Worm (Caenorhabditis elegans): ENCODE results near the gene sdc-3.

sdc-3 gene

ce11 chrV:15078560-15078959 is 30.6 kb upstream of the sdc-3 start:
- TF ChIP-seq T22C8.4 (GFP tag; IDR thresholded peaks at IDR 0.05), result no peak
- no peak for TF ChIP-seq ztf-23 (GFP tag; IDR thresholded peaks at IDR 0.05)
- TF ChIP-seq ref-1 (GFP tag; conservative IDR thresholded peaks at IDR 0.05), result no peak

DNA sequence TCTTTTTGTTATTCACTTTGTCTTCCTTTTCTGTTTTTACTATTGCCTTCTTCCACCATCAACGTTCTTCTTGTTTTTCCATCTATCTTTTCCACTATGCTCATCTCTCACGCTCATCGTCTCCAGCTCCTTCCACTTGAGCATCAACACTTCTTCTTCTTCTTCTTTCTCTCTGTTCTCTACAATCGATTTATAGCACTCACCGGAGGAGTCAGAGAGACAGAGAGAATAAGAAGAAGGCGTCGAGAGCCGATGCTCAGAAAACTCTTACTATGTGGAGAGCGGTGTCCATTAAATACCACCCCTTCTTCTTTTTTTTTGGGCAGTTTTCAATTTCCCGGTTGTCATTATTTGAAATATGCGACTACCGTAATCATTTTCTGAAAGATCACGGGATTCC is 26.9 kb upstream of the sdc-3 start:
- TF ChIP-seq flt-1 (GFP tag; IDR thresholded peaks at IDR 0.05) (no peak), ztf-29 (GFP tag; IDR thresholded peaks at IDR 0.05) (no peak), klf-2 (GFP tag; conservative IDR thresholded peaks at IDR 0.05) (no peak), med-1 (GFP tag; optimal IDR thresholded peaks at IDR 0.05; ENCODE audit: insufficient read depth) (no peak), cog-1 (tag; optimal IDR thresholded peaks at IDR 0.05) (no peak), ref-1 (GFP tag; conservative IDR thresholded peaks at IDR 0.05) (no peak), T22C8.4 (GFP tag; IDR thresholded peaks at IDR 0.05) (no peak), ztf-23 (GFP tag; IDR thresholded peaks at IDR 0.05) (no peak), tab-1 (GFP tag; IDR thresholded peaks at IDR 0.05) (no peak)

ce11 chrV:15072738-15073137 is 24.7 kb upstream of the sdc-3 start:
- TF ChIP-seq cog-1 (tag; optimal IDR thresholded peaks at IDR 0.05) (no peak), ztf-29 (GFP tag; IDR thresholded peaks at IDR 0.05) (no peak), ref-1 (GFP tag; conservative IDR thresholded peaks at IDR 0.05) (no peak), ztf-23 (GFP tag; IDR thresholded peaks at IDR 0.05) (peak; percentile 53; the same call in 1 of the 2 replicates), flt-1 (GFP tag; IDR thresholded peaks at IDR 0.05) (0 out of 2 replicates have a peak, but pooled peaks have one; percentile 37), med-1 (GFP tag; optimal IDR thresholded peaks at IDR 0.05; ENCODE audit: insufficient read depth) (no peak), tab-1 (GFP tag; IDR thresholded peaks at IDR 0.05) (no peak), T22C8.4 (GFP tag; IDR thresholded peaks at IDR 0.05) (no peak)

DNA sequence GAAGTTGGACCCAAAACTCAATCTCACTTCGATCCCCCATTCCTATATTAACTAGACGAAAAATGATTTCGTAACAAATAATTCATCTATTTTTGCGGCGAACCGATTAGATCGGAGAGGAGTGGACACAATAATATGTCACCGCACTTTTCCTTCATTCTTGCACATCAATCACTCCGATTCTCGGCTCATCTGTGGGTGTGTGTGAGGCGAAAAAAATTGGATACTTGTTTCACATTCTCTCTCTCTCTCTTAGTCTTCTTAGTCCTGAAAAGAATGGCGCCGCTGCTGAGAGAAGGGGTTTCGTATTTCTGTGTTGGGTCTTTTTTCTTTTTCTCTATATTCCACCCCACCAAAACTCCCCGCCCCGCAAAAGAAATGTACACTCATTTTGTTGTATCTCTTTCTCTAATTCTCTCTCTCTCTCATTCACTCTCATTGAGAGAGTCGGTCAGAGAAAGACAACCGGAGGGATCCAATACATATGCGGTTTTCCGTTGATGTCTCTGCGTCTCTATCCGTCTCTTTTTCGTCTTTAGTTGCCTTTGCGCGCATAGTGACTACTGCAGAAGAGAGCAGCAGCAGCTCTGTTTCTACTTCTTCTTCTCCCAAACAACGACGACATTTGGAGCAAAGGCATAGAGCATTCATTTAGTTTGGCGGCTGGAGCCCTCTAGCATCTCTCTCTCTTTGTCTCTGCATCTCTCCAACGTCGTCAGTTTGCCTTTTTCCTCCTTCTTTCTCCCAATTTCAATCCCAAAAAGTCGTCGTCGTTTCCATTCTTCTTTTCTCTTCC is 23.2 kb upstream of the sdc-3 start, which contains the start of gene unc-76:
Gene unc-76, plus strand, starts transcription at position 746 of the 796 bp plus-strand sequence.
- TF ChIP-seq flt-1 (GFP tag; IDR thresholded peaks at IDR 0.05), result 0 out of 2 replicates have a peak, but pooled peaks have one; percentile 11
- no peak for TF ChIP-seq med-1 (GFP tag; optimal IDR thresholded peaks at IDR 0.05; ENCODE audit: insufficient read depth)
- TF ChIP-seq tab-1 (GFP tag; IDR thresholded peaks at IDR 0.05), result no peak
- no peak for TF ChIP-seq ref-1 (GFP tag; conservative IDR thresholded peaks at IDR 0.05)
- peak; percentile 87 for TF ChIP-seq cog-1 (tag; optimal IDR thresholded peaks at IDR 0.05)
- TF ChIP-seq ztf-23 (GFP tag; IDR thresholded peaks at IDR 0.05), result no peak
- no peak for TF ChIP-seq klf-2 (GFP tag; conservative IDR thresholded peaks at IDR 0.05)
- no peak for TF ChIP-seq T22C8.4 (GFP tag; IDR thresholded peaks at IDR 0.05)

DNA sequence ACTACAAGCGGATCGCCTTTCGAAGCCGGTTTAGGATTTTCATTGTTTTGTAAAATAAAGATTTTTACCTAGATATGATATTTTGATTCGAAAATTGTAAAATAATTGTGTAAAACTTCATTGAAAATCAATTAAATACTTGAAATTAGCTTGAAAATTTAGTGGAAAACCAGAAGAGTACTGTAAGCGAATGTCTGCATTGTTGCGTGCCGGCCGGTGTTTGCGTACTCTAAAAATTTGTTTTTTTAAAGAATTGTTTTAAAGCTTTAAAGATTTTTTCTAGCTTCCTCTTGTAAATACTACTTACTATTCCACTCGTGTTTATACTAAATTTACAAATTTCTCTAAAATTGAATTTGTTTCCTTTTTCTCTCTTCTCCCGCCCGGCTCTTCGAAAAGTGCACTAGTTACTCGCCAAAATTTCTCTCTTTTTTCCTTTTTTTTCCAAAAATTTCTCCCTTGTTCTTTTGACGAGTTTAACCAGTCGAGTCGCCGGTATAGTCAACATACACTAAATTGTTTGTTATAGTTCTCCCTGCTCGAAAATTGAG is 21.5 kb upstream of the sdc-3 start:
- no peak for TF ChIP-seq tab-1 (GFP tag; IDR thresholded peaks at IDR 0.05)
- no peak for TF ChIP-seq klf-2 (GFP tag; conservative IDR thresholded peaks at IDR 0.05)

- no peak for TF ChIP-seq ztf-29 (GFP tag; IDR thresholded peaks at IDR 0.05)
- TF ChIP-seq T22C8.4 (GFP tag; IDR thresholded peaks at IDR 0.05), result no peak
- TF ChIP-seq ref-1 (GFP tag; conservative IDR thresholded peaks at IDR 0.05), result no peak
- no peak for TF ChIP-seq flt-1 (GFP tag; IDR thresholded peaks at IDR 0.05)
- TF ChIP-seq klf-2 (GFP tag; conservative IDR thresholded peaks at IDR 0.05), result no peak
These were observed 20.4 kb upstream of the sdc-3 start, which contains the start of gene dnj-3 for ce11 chrV:15068378-15068777. TSS of gene dnj-3 (plus strand) at chrV:15068678.

- no peak for TF ChIP-seq tab-1 (GFP tag; IDR thresholded peaks at IDR 0.05)
- no peak for TF ChIP-seq cog-1 (tag; optimal IDR thresholded peaks at IDR 0.05)
These were observed 19.2 kb upstream of the sdc-3 start, which contains the start of gene C25D7.10 for ce11 chrV:15067165-15067564. TSS of gene C25D7.10 (plus strand) at chrV:15067465.

DNA sequence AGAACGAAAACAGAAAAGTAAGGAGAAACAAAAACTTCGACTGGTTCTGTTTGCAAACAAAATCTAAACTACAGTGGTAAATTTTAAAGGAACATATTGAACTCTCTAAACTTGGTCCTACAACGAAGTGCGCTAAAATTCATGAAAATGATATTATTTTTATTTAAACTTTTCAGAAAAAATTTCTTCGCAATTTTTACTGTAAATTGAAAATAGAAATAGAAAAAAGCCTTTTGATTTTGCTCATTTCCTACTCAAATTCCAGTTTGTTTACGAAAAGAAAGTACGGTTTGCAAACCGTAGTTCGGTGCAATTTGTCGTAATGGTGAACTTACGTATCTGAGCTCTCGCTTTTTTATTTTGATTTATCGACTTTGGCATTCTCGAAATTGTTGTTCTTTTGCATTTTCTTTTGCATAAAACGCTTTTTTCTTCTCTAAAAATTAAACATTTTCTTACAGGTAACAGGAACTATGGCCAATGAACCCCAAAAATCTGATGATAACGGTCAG is 17.9 kb upstream of the sdc-3 start, which contains the start of gene otub-1:
Gene otub-1, plus strand, starts transcription at position 462 of the 512 bp plus-strand sequence.
- TF ChIP-seq T22C8.4 (GFP tag; IDR thresholded peaks at IDR 0.05) (no peak), tab-1 (GFP tag; IDR thresholded peaks at IDR 0.05) (no peak), cog-1 (tag; optimal IDR thresholded peaks at IDR 0.05) (no peak), flt-1 (GFP tag; IDR thresholded peaks at IDR 0.05) (no peak), klf-2 (GFP tag; conservative IDR thresholded peaks at IDR 0.05) (no peak), med-1 (GFP tag; optimal IDR thresholded peaks at IDR 0.05; ENCODE audit: insufficient read depth) (no peak), ref-1 (GFP tag; conservative IDR thresholded peaks at IDR 0.05) (no peak), ztf-29 (GFP tag; IDR thresholded peaks at IDR 0.05) (no peak), ztf-23 (GFP tag; IDR thresholded peaks at IDR 0.05) (no peak)

ce11 chrV:15065068-15065744 is 17.2 kb upstream of the sdc-3 start, which contains the start of gene C25D7.9:
TSS of gene C25D7.9 (plus strand) at chrV:15065135.
- TF ChIP-seq T22C8.4 (GFP tag; IDR thresholded peaks at IDR 0.05), result peak; percentile 82
- no peak for TF ChIP-seq ref-1 (GFP tag; conservative IDR thresholded peaks at IDR 0.05)

DNA sequence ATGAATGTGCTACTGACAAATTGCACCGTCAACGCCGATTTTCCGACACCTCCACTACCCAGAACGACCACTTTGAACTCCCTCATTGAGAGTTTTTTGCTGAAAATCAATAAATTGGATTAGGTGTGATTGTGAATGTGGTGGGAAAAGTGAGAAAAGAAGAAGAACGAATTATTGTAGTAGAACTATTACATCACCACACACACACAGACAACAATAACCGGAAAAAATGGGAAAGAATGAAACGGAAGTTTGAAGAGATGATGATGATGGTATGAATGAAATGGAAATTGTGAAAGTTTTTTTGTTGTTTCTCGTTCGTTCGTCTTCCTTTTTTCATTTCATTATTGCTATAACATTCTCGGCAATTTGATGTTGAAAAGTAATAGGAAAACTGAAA is 16.0 kb upstream of the sdc-3 start, which contains the start of gene rap-2:
Gene rap-2, minus strand, starts transcription at position 101 of the 400 bp plus-strand sequence.
- TF ChIP-seq T22C8.4 (GFP tag; IDR thresholded peaks at IDR 0.05) (no peak), cog-1 (tag; optimal IDR thresholded peaks at IDR 0.05) (no peak), flt-1 (GFP tag; IDR thresholded peaks at IDR 0.05) (no peak), med-1 (GFP tag; optimal IDR thresholded peaks at IDR 0.05; ENCODE audit: insufficient read depth) (no peak), ztf-23 (GFP tag; IDR thresholded peaks at IDR 0.05) (no peak), ref-1 (GFP tag; conservative IDR thresholded peaks at IDR 0.05) (no peak), tab-1 (GFP tag; IDR thresholded peaks at IDR 0.05) (no peak), ztf-29 (GFP tag; IDR thresholded peaks at IDR 0.05) (no peak)
